Worm (Caenorhabditis elegans) whole organism, L3 larva: Measurements from ENCODE around the gene F08F8.11.

ENCODE experiments used
- ZK546.5 ChIP-seq: sonication (generic microtip); optimal IDR thresholded peaks from 2 replicates; lab custom pipeline; 2017; ENCODE audit warnings: missing biosample characterization, missing genetic modification characterization
- ama-1 ChIP-seq: fragments of 150-350 bp; optimal IDR thresholded peaks from 2 replicates; lab custom pipeline; 2018
- fos-1 ChIP-seq: fragments of 150-350 bp; optimal IDR thresholded peaks from 2 replicates; lab custom pipeline; 2014; ENCODE audit warnings: missing biosample characterization, missing genetic modification characterization
- nhr-23 ChIP-seq: fragments of 150-350 bp; optimal IDR thresholded peaks from 2 replicates; lab custom pipeline; 2014; ENCODE audit warnings: missing biosample characterization, missing genetic modification reagents, missing genetic modification characterization
- nhr-25 ChIP-seq: sonication (generic microtip); optimal IDR thresholded peaks from 2 replicates; lab custom pipeline; 2017; ENCODE audit warnings: missing biosample characterization, missing genetic modification characterization

ce11 chrIII:7358627-7359026 is 7.1 kb upstream of the F08F8.11 start:
- no peak for TF ChIP-seq nhr-23 (tag; lab: Kevin White, UChicago)
- TF ChIP-seq ama-1 (lab: Kevin White, UChicago), result no peak
- no peak for TF ChIP-seq ZK546.5 (tag; lab: Kevin White, UChicago)
- TF ChIP-seq nhr-25 (tag; lab: Kevin White, UChicago), result no peak
- no peak for TF ChIP-seq fos-1 (tag; lab: Kevin White, UChicago)
